Fruit fly (Drosophila melanogaster): ENCODE measurements around the gene Apc2.

dm6 chr3R:24143779-24144178 is 20.0 kb upstream of the Apc2 start:
- TF ChIP-seq Hr83 (GFP tag; optimal IDR thresholded peaks at IDR 0.05; ENCODE audit: poor library complexity, severe bottlenecking) (no peak), Abd-B (GFP tag; optimal IDR thresholded peaks at IDR 0.05) (no peak), ey (GFP tag; optimal IDR thresholded peaks at IDR 0.05) (peak; percentile 31), jim (GFP tag; optimal IDR thresholded peaks at IDR 0.05) (no peak)

Data from whole organism, wandering third instar larva.